Worm (Caenorhabditis elegans) whole organism, L4 larva: Measurements from ENCODE around the gene T14B4.8.
A peak's percentile ranks its signal among the peaks of the same experiment; 100 is the strongest.

Experiments
- F26F4.8 ChIP-seq: fragments of 200-800 bp; sonication (Bioruptor generic); conservative IDR thresholded peaks from 2 replicates; pipeline ENCODE4 v1.3.6; 2022; ENCODE audit warnings: missing genetic modification characterization, missing compliant biosample characterization
- F49E8.2 ChIP-seq: sonication (generic microtip); optimal IDR thresholded peaks from 2 replicates; lab custom pipeline; 2016; ENCODE audit warnings: missing compliant biosample characterization, mild to moderate bottlenecking, missing genetic modification characterization, borderline replicate concordance
- T20F7.1 ChIP-seq: fragments of 200-800 bp; sonication (Bioruptor generic); optimal IDR thresholded peaks from 2 replicates; lab custom pipeline; 2018; ENCODE audit warnings: mild to moderate bottlenecking, missing genetic modification characterization, missing compliant biosample characterization
- T26A8.4 ChIP-seq: fragments of 200-800 bp; sonication (Bioruptor generic); IDR thresholded peaks from 2 replicates; pipeline ENCODE4 v1.3.6; 2022; ENCODE audit warnings: missing genetic modification characterization, missing compliant biosample characterization
- aha-1 ChIP-seq: fragments of 150-350 bp; peaks from one replicate; lab custom pipeline; 2014; ENCODE audit warnings: missing biosample characterization, missing genetic modification characterization
- arid-1 ChIP-seq: fragments of 200-800 bp; sonication (Bioruptor generic); conservative IDR thresholded peaks from 2 replicates; pipeline ENCODE4 v1.3.6; 2022; ENCODE audit warnings: missing genetic modification reagents, missing genetic modification characterization, missing compliant biosample characterization
- ceh-44 ChIP-seq: fragments of 200-800 bp; sonication (Bioruptor generic); IDR thresholded peaks from 2 replicates; pipeline ENCODE4 v1.3.6; 2022; ENCODE audit warnings: missing genetic modification reagents, missing genetic modification characterization, missing compliant biosample characterization
- ceh-82 ChIP-seq: sonication (generic microtip); optimal IDR thresholded peaks from 2 replicates; lab custom pipeline; 2017; ENCODE audit warnings: missing biosample characterization, missing genetic modification characterization
- cey-2 ChIP-seq: sonication (generic microtip); optimal IDR thresholded peaks from 3 replicates; lab custom pipeline; 2017; ENCODE audit warnings: missing genetic modification characterization, mild to moderate bottlenecking, missing compliant biosample characterization, antibody characterized with exemption, borderline replicate concordance; ENCODE audit not compliant: insufficient read depth
- ctbp-1 ChIP-seq: fragments of 200-800 bp; sonication (Bioruptor generic); IDR thresholded peaks from 2 replicates; pipeline ENCODE4 v1.3.6; 2022; ENCODE audit warnings: missing genetic modification reagents, missing genetic modification characterization, missing compliant biosample characterization
- daf-12 ChIP-seq: fragments of 150-350 bp; optimal IDR thresholded peaks from 2 replicates; lab custom pipeline; 2014; ENCODE audit warnings: missing biosample characterization, missing genetic modification reagents, missing genetic modification characterization
- daf-19 ChIP-seq: fragments of 200-800 bp; sonication (Bioruptor generic); conservative IDR thresholded peaks from 2 replicates; pipeline ENCODE4 v1.3.6; 2022; ENCODE audit warnings: missing genetic modification characterization, missing compliant biosample characterization
- dmd-6 ChIP-seq: fragments of 200-800 bp; sonication (Bioruptor generic); IDR thresholded peaks from 2 replicates; pipeline ENCODE4 v1.3.6; 2022; ENCODE audit warnings: missing genetic modification reagents, missing genetic modification characterization, missing compliant biosample characterization
- duxl-1 ChIP-seq: sonication (generic microtip); optimal IDR thresholded peaks from 2 replicates; lab custom pipeline; 2016; ENCODE audit warnings: mild to moderate bottlenecking, missing genetic modification characterization, moderate library complexity, missing compliant biosample characterization; ENCODE audit not compliant: poor library complexity
- fkh-10 ChIP-seq: fragments of 150-350 bp; optimal IDR thresholded peaks from 2 replicates; lab custom pipeline; 2014; ENCODE audit warnings: missing biosample characterization, missing genetic modification reagents, missing genetic modification characterization
- fos-1 ChIP-seq: fragments of 150-350 bp; optimal IDR thresholded peaks from 2 replicates; lab custom pipeline; 2014; ENCODE audit warnings: missing biosample characterization, missing genetic modification characterization
- lin-13 ChIP-seq: fragments of 150-350 bp; optimal IDR thresholded peaks from 2 replicates; lab custom pipeline; 2014; ENCODE audit warnings: missing biosample characterization, missing genetic modification reagents, missing genetic modification characterization
- lir-3 ChIP-seq: sonication (generic microtip); optimal IDR thresholded peaks from 2 replicates; lab custom pipeline; 2016; ENCODE audit warnings: mild to moderate bottlenecking, missing genetic modification characterization, missing compliant biosample characterization
- madf-5 ChIP-seq, 2 experiments: fragments of 200-800 bp; sonication (Bioruptor generic); IDR thresholded peaks; 2 replicates each; pipeline ENCODE4 v1.3.6; 2022; ENCODE audit warnings: missing compliant biosample characterization in 2 of 2, missing genetic modification characterization in 2 of 2
- madf-9 ChIP-seq: fragments of 200-800 bp; sonication (Bioruptor generic); conservative IDR thresholded peaks from 2 replicates; pipeline ENCODE4 v1.3.6; 2022; ENCODE audit warnings: missing genetic modification reagents, missing genetic modification characterization, missing compliant biosample characterization
- mep-1 ChIP-seq: fragments of 150-350 bp; sonication (generic microtip); optimal IDR thresholded peaks from 3 replicates; lab custom pipeline; 2014; ENCODE audit warnings: missing biosample characterization, missing genetic modification characterization
- mxl-3 ChIP-seq: fragments of 200-800 bp; sonication (Bioruptor generic); optimal IDR thresholded peaks from 2 replicates; lab custom pipeline; 2018; ENCODE audit warnings: mild to moderate bottlenecking, missing genetic modification characterization, missing compliant biosample characterization
- nhr-10 ChIP-seq: fragments of 150-350 bp; optimal IDR thresholded peaks from 2 replicates; lab custom pipeline; 2014; ENCODE audit warnings: missing biosample characterization, missing genetic modification characterization
- nhr-111 ChIP-seq: fragments of 200-800 bp; sonication (Bioruptor generic); optimal IDR thresholded peaks from 2 replicates; lab custom pipeline; 2018; ENCODE audit warnings: mild to moderate bottlenecking, missing genetic modification characterization, missing compliant biosample characterization
- nhr-237 ChIP-seq: sonication (generic microtip); optimal IDR thresholded peaks from 2 replicates; lab custom pipeline; 2017; ENCODE audit warnings: missing biosample characterization, missing genetic modification characterization
- nhr-25 ChIP-seq: sonication (generic microtip); optimal IDR thresholded peaks from 2 replicates; lab custom pipeline; 2017; ENCODE audit warnings: missing genetic modification characterization, mild to moderate bottlenecking, missing compliant biosample characterization, antibody characterized with exemption, moderate library complexity, borderline replicate concordance; ENCODE audit not compliant: insufficient read depth
- nhr-41 ChIP-seq: fragments of 200-800 bp; sonication (Bioruptor generic); IDR thresholded peaks from 2 replicates; pipeline ENCODE4 v1.3.6; 2022; ENCODE audit warnings: missing genetic modification reagents, missing genetic modification characterization, missing compliant biosample characterization
- nhr-6 ChIP-seq: fragments of 150-350 bp; optimal IDR thresholded peaks from 2 replicates; lab custom pipeline; 2014; ENCODE audit warnings: missing biosample characterization, missing genetic modification characterization
- pha-4 ChIP-seq, 2 experiments: fragments of 150-350 bp in 1 of 2; fragments of 200-800 bp in 1 of 2; sonication (Bioruptor generic) in 1 of 2; IDR thresholded peaks in 1 of 2; optimal IDR thresholded peaks in 1 of 2; 2 replicates each; pipeline versions ENCODE4 v1.3.6 to Lab custom; 2014 to 2022; ENCODE audit warnings: missing genetic modification characterization in 2 of 2, missing genetic modification reagents in 2 of 2, missing biosample characterization in 1 of 2, missing compliant biosample characterization in 1 of 2
- php-3 ChIP-seq: fragments of 200-800 bp; sonication (Bioruptor generic); IDR thresholded peaks from 2 replicates; pipeline ENCODE4 v1.3.6; 2022; ENCODE audit warnings: missing genetic modification reagents, missing genetic modification characterization, missing compliant biosample characterization
- pqm-1 ChIP-seq: sonication (generic microtip); optimal IDR thresholded peaks from 2 replicates; lab custom pipeline; 2017; ENCODE audit warnings: missing biosample characterization, missing genetic modification characterization
- rbr-2 ChIP-seq: sonication (generic microtip); optimal IDR thresholded peaks from 2 replicates; lab custom pipeline; 2016; ENCODE audit warnings: missing genotype, missing genetic modification characterization, missing compliant biosample characterization
- sdz-12 ChIP-seq: fragments of 200-800 bp; sonication (Bioruptor generic); optimal IDR thresholded peaks from 2 replicates; lab custom pipeline; 2018; ENCODE audit warnings: mild to moderate bottlenecking, missing genetic modification characterization, missing compliant biosample characterization
- spr-1 ChIP-seq: sonication (generic microtip); optimal IDR thresholded peaks from 2 replicates; lab custom pipeline; 2016; ENCODE audit warnings: mild to moderate bottlenecking, missing genetic modification characterization, missing compliant biosample characterization
- spr-3 ChIP-seq: fragments of 200-800 bp; sonication (Bioruptor generic); optimal IDR thresholded peaks from 2 replicates; lab custom pipeline; 2018; ENCODE audit warnings: mild to moderate bottlenecking, missing genetic modification characterization, missing compliant biosample characterization
- tag-97 ChIP-seq: fragments of 200-800 bp; sonication (Bioruptor generic); IDR thresholded peaks from 2 replicates; pipeline ENCODE4 v1.3.6; 2022; ENCODE audit warnings: missing genetic modification characterization, missing compliant biosample characterization
- tra-1 ChIP-seq: fragments of 200-800 bp; sonication (Bioruptor generic); IDR thresholded peaks from 2 replicates; pipeline ENCODE4 v1.3.6; 2022; ENCODE audit warnings: missing genetic modification reagents, missing genetic modification characterization, missing compliant biosample characterization
- unc-130 ChIP-seq: sonication (generic microtip); optimal IDR thresholded peaks from 2 replicates; lab custom pipeline; 2016; ENCODE audit warnings: missing genetic modification reagents, missing genetic modification characterization, missing compliant biosample characterization
- unc-62 ChIP-seq, 3 experiments: fragments of 150-350 bp in 1 of 3; sonication (generic microtip); optimal IDR thresholded peaks in 2 of 3; peaks in 1 of 3; 1 replicate in 1 of 3; 2 replicates in 2 of 3; lab custom pipeline; 2014 to 2017; ENCODE audit warnings: missing biosample characterization in 3 of 3, missing genetic modification characterization in 3 of 3, missing genetic modification reagents in 3 of 3, missing genotype in 1 of 3
- zfp-2 ChIP-seq: sonication (generic microtip); optimal IDR thresholded peaks from 2 replicates; lab custom pipeline; 2016; ENCODE audit warnings: mild to moderate bottlenecking, missing genetic modification characterization, missing compliant biosample characterization
- zfp-3 ChIP-seq: fragments of 200-800 bp; sonication (Bioruptor generic); conservative IDR thresholded peaks from 2 replicates; pipeline ENCODE4 v1.3.6; 2022; ENCODE audit warnings: missing genetic modification reagents, missing genetic modification characterization, missing compliant biosample characterization
- zip-2 ChIP-seq: fragments of 150-350 bp; optimal IDR thresholded peaks from 2 replicates; lab custom pipeline; 2014; ENCODE audit warnings: missing biosample characterization, missing genetic modification characterization

The T14B4.8 gene

ce11 chrII:6772482-6772881, 43.3 kb upstream of the T14B4.8 start:
- peak; percentile 55 for TF ChIP-seq fkh-10 (GFP tag; lab: Kevin White, UChicago)
- TF ChIP-seq daf-19 = no peak
- TF ChIP-seq tag-97 (GFP tag; lab: Robert Waterston, UW) = no peak
- TF ChIP-seq rbr-2 (tag; lab: Kevin White, UChicago) = no peak
- no peak for TF ChIP-seq nhr-111 (GFP tag; lab: Kevin White, UChicago)
- TF ChIP-seq sdz-12 = no peak
- TF ChIP-seq nhr-41 (GFP tag; lab: Robert Waterston, UW) = no peak
- TF ChIP-seq T26A8.4 = no peak
- TF ChIP-seq aha-1 (tag; lab: Kevin White, UChicago) = peak; percentile 3
- TF ChIP-seq unc-130 (GFP tag; lab: Kevin White, UChicago) = no peak
- TF ChIP-seq F26F4.8 (GFP tag; lab: Robert Waterston, UW) = no peak
- no peak for TF ChIP-seq ceh-82 (tag; lab: Kevin White, UChicago)
- TF ChIP-seq unc-62 (GFP tag; optimal IDR thresholded peaks at IDR 0.05 in 1 of 2; lab: Kevin White, UChicago) = no peak
- TF ChIP-seq unc-62 (tag; optimal IDR thresholded peaks at IDR 0.05; lab: Kevin White, UChicago) = no peak
- no peak for TF ChIP-seq fos-1 (tag; lab: Kevin White, UChicago)
- TF ChIP-seq mxl-3 (GFP tag; lab: Kevin White, UChicago) = no peak
- TF ChIP-seq ceh-44 (GFP tag; lab: Robert Waterston, UW) = no peak

- no peak for TF ChIP-seq lin-13
- peak in 1 of 2 experiments; percentile 95 for TF ChIP-seq unc-62 (GFP tag; optimal IDR thresholded peaks at IDR 0.05 in 1 of 2; lab: Kevin White, UChicago)
- no peak for TF ChIP-seq unc-62 (tag; optimal IDR thresholded peaks at IDR 0.05; lab: Kevin White, UChicago)
- TF ChIP-seq mxl-3 (GFP tag; lab: Kevin White, UChicago) = no peak
- no peak for TF ChIP-seq nhr-111 (GFP tag; lab: Kevin White, UChicago)
- TF ChIP-seq zip-2 (tag; lab: Kevin White, UChicago) = no peak
These were observed 40.8 kb upstream of the T14B4.8 start for ce11 chrII:6770030-6770429.

- TF ChIP-seq dmd-6 (GFP tag; lab: Robert Waterston, UW) = 0 out of 2 replicates have a peak, but pooled peaks have one; percentile 6
- TF ChIP-seq pqm-1 = peak; percentile 42
- no peak for TF ChIP-seq spr-3 (GFP tag; lab: Kevin White, UChicago)
- TF ChIP-seq arid-1 (GFP tag; lab: Robert Waterston, UW) = no peak
These were observed 38.8 kb upstream of the T14B4.8 start, which contains the start of gene F41G3.18 for ce11 chrII:6768014-6768413. Gene F41G3.18, plus strand, starts transcription at chrII:6768314.

- TF ChIP-seq fkh-10 (GFP tag; lab: Kevin White, UChicago) (no peak), cey-2 (tag; lab: Kevin White, UChicago) (no peak), ceh-44 (GFP tag; lab: Robert Waterston, UW) (no peak), unc-130 (GFP tag; lab: Kevin White, UChicago) (no peak), daf-12 (tag; lab: Kevin White, UChicago) (no peak), nhr-237 (tag; lab: Kevin White, UChicago) (no peak), ctbp-1 (GFP tag; lab: Robert Waterston, UW) (no peak), mep-1 (tag; lab: Kevin White, UChicago) (no peak), spr-1 (no peak), php-3 (no peak), nhr-25 (tag; lab: Kevin White, UChicago) (no peak), nhr-10 (tag; lab: Kevin White, UChicago) (no peak)
These were observed 35.5 kb upstream of the T14B4.8 start, which contains the start of gene nlp-50 for ce11 chrII:6764734-6765133. Gene nlp-50, plus strand, starts transcription at chrII:6765034.

ce11 chrII:6756232-6756631, 27.0 kb upstream of the T14B4.8 start, which contains the start of gene F41G3.3:
Gene F41G3.3, plus strand, starts transcription at chrII:6756532.
- TF ChIP-seq F49E8.2 (tag; lab: Kevin White, UChicago) = no peak
- TF ChIP-seq madf-9 (GFP tag; lab: Robert Waterston, UW) = no peak
- no peak for TF ChIP-seq lir-3 (tag; lab: Kevin White, UChicago)
- TF ChIP-seq zfp-2 (tag; lab: Kevin White, UChicago) = no peak
- no peak for TF ChIP-seq T26A8.4
- no peak for TF ChIP-seq dmd-6 (GFP tag; lab: Robert Waterston, UW)
- no peak for TF ChIP-seq tra-1 (GFP tag; lab: Robert Waterston, UW)
- TF ChIP-seq nhr-41 (GFP tag; lab: Robert Waterston, UW) = no peak
- no peak for TF ChIP-seq pha-4 (GFP tag; IDR thresholded peaks at IDR 0.05; lab: Robert Waterston, UW)
- no peak for TF ChIP-seq pha-4 (tag; optimal IDR thresholded peaks at IDR 0.05; lab: Kevin White, UChicago)
- TF ChIP-seq nhr-6 (tag; lab: Kevin White, UChicago) = no peak
- TF ChIP-seq ctbp-1 (GFP tag; lab: Robert Waterston, UW) = no peak
- no peak for TF ChIP-seq zfp-3 (GFP tag; lab: Robert Waterston, UW)
- no peak for TF ChIP-seq T20F7.1 (GFP tag; lab: Kevin White, UChicago)
- no peak for TF ChIP-seq mep-1 (tag; lab: Kevin White, UChicago)
- TF ChIP-seq madf-5 (GFP tag; IDR thresholded peaks at IDR 0.05; lab: Robert Waterston, UW) = no peak
- no peak for TF ChIP-seq duxl-1 (tag; lab: Kevin White, UChicago)
